Worm (Caenorhabditis elegans) whole organism, L4 larva: Measurements from ENCODE around the gene F59B2.12.
A peak's percentile ranks its signal among the peaks of the same experiment; 100 is the strongest.

Experiments used
- D1046.2 ChIP-seq: fragments of 200-800 bp; sonication (Bioruptor generic); IDR thresholded peaks from 2 replicates; pipeline ENCODE4 v1.3.6; 2022; ENCODE audit warnings: missing genetic modification characterization, missing compliant biosample characterization
- F26F4.8 ChIP-seq: fragments of 200-800 bp; sonication (Bioruptor generic); conservative IDR thresholded peaks from 2 replicates; pipeline ENCODE4 v1.3.6; 2022; ENCODE audit warnings: missing genetic modification characterization, missing compliant biosample characterization
- F44E2.7 ChIP-seq: fragments of 200-800 bp; sonication (Bioruptor generic); IDR thresholded peaks from 2 replicates; pipeline ENCODE4 v2.1.2; 2022; ENCODE audit warnings: missing genetic modification characterization, missing compliant biosample characterization
- F49E8.2 ChIP-seq: sonication (generic microtip); optimal IDR thresholded peaks from 2 replicates; lab custom pipeline; 2016; ENCODE audit warnings: missing compliant biosample characterization, mild to moderate bottlenecking, missing genetic modification characterization, borderline replicate concordance
- ZK337.2 ChIP-seq: fragments of 200-800 bp; sonication (Bioruptor generic); IDR thresholded peaks from 2 replicates; pipeline ENCODE4 v1.3.6; 2022; ENCODE audit warnings: missing genetic modification reagents, missing genetic modification characterization, missing compliant biosample characterization
- aha-1 ChIP-seq: fragments of 150-350 bp; peaks from one replicate; lab custom pipeline; 2014; ENCODE audit warnings: missing biosample characterization, missing genetic modification characterization
- aly-2 ChIP-seq: sonication (generic microtip); optimal IDR thresholded peaks from 2 replicates; lab custom pipeline; 2018; ENCODE audit warnings: missing biosample characterization, missing genetic modification characterization
- ceh-20 ChIP-seq: fragments of 200-800 bp; sonication (Bioruptor generic); IDR thresholded peaks from 2 replicates; pipeline ENCODE4 v1.3.6; 2022; ENCODE audit warnings: missing genetic modification reagents, missing genetic modification characterization, missing compliant biosample characterization
- ceh-28 ChIP-seq: fragments of 150-350 bp; optimal IDR thresholded peaks from 2 replicates; lab custom pipeline; 2014; ENCODE audit warnings: missing biosample characterization, missing genetic modification reagents, missing genetic modification characterization
- ceh-32 ChIP-seq: sonication (generic microtip); optimal IDR thresholded peaks from 2 replicates; lab custom pipeline; 2016; ENCODE audit warnings: mild to moderate bottlenecking, missing genetic modification characterization, missing compliant biosample characterization; ENCODE audit not compliant: poor library complexity
- ces-1 ChIP-seq: fragments of 150-350 bp; sonication (generic microtip); optimal IDR thresholded peaks from 4 replicates; lab custom pipeline; 2014; ENCODE audit warnings: missing biosample characterization, missing genetic modification reagents, missing genetic modification characterization
- daf-12 ChIP-seq: fragments of 150-350 bp; optimal IDR thresholded peaks from 2 replicates; lab custom pipeline; 2014; ENCODE audit warnings: missing biosample characterization, missing genetic modification reagents, missing genetic modification characterization
- daf-19 ChIP-seq: fragments of 200-800 bp; sonication (Bioruptor generic); conservative IDR thresholded peaks from 2 replicates; pipeline ENCODE4 v1.3.6; 2022; ENCODE audit warnings: missing genetic modification characterization, missing compliant biosample characterization
- daf-8 ChIP-seq: fragments of 200-800 bp; sonication (Bioruptor generic); IDR thresholded peaks from 2 replicates; pipeline ENCODE4 v1.3.6; 2022; ENCODE audit warnings: missing genetic modification characterization, missing compliant biosample characterization
- dmd-8 ChIP-seq: fragments of 200-800 bp; sonication (Bioruptor generic); IDR thresholded peaks from 2 replicates; pipeline ENCODE4 v1.3.6; 2022; ENCODE audit warnings: missing genetic modification characterization, missing compliant biosample characterization
- dpl-1 ChIP-seq: fragments of 150-350 bp; optimal IDR thresholded peaks from 2 replicates; lab custom pipeline; 2014; ENCODE audit warnings: missing biosample characterization, missing genetic modification reagents, missing genetic modification characterization
- egl-43 ChIP-seq: fragments of 200-800 bp; sonication (Bioruptor generic); IDR thresholded peaks from 2 replicates; pipeline ENCODE4 v1.3.6; 2022; ENCODE audit warnings: missing genetic modification reagents, missing genetic modification characterization, missing compliant biosample characterization
- fos-1 ChIP-seq: fragments of 150-350 bp; optimal IDR thresholded peaks from 2 replicates; lab custom pipeline; 2014; ENCODE audit warnings: missing biosample characterization, missing genetic modification characterization
- hif-1 ChIP-seq, 2 experiments: sonication (generic microtip); optimal IDR thresholded peaks; 2 replicates each; lab custom pipeline; 2016 to 2017; ENCODE audit warnings: missing compliant biosample characterization in 2 of 2, missing genetic modification characterization in 2 of 2, missing genetic modification reagents in 2 of 2, missing genotype in 2 of 2, mild to moderate bottlenecking in 1 of 2
- hlh-11 ChIP-seq: fragments of 200-800 bp; sonication (Bioruptor generic); optimal IDR thresholded peaks from 2 replicates; lab custom pipeline; 2018; ENCODE audit warnings: mild to moderate bottlenecking, missing genetic modification characterization, missing compliant biosample characterization
- hlh-30 ChIP-seq: sonication (generic microtip); optimal IDR thresholded peaks from 2 replicates; lab custom pipeline; 2017; ENCODE audit warnings: antibody characterized with exemption, mild to moderate bottlenecking, missing genetic modification characterization, missing compliant biosample characterization; ENCODE audit not compliant: insufficient read depth
- hmg-1.1 ChIP-seq: fragments of 200-800 bp; sonication (Bioruptor generic); IDR thresholded peaks from 2 replicates; pipeline ENCODE4 v1.3.6; 2022; ENCODE audit warnings: missing genetic modification reagents, missing genetic modification characterization, missing compliant biosample characterization
- lim-7 ChIP-seq: fragments of 200-800 bp; sonication (Bioruptor generic); IDR thresholded peaks from 2 replicates; pipeline ENCODE4 v1.3.6; 2022; ENCODE audit warnings: missing genetic modification characterization, missing compliant biosample characterization
- lin-13 ChIP-seq: fragments of 150-350 bp; optimal IDR thresholded peaks from 2 replicates; lab custom pipeline; 2014; ENCODE audit warnings: missing biosample characterization, missing genetic modification reagents, missing genetic modification characterization
- lin-38 ChIP-seq: fragments of 200-800 bp; sonication (Bioruptor generic); IDR thresholded peaks from 2 replicates; pipeline ENCODE4 v1.3.6; 2022; ENCODE audit warnings: missing genetic modification reagents, missing genetic modification characterization, missing compliant biosample characterization
- lin-39 ChIP-seq: fragments of 150-350 bp; optimal IDR thresholded peaks from 2 replicates; lab custom pipeline; 2014; ENCODE audit warnings: missing biosample characterization, missing genetic modification reagents, missing genetic modification characterization
- madf-5 ChIP-seq, 2 experiments: fragments of 200-800 bp; sonication (Bioruptor generic); IDR thresholded peaks; 2 replicates each; pipeline ENCODE4 v1.3.6; 2022; ENCODE audit warnings: missing compliant biosample characterization in 2 of 2, missing genetic modification characterization in 2 of 2
- mdl-1 ChIP-seq, 2 experiments: fragments of 150-350 bp in 1 of 2; sonication (generic microtip) in 1 of 2; optimal IDR thresholded peaks; 2 replicates each; lab custom pipeline; 2014 to 2017; ENCODE audit warnings: missing biosample characterization in 2 of 2, missing genetic modification characterization in 2 of 2
- mxl-2 ChIP-seq: fragments of 200-800 bp; sonication (Bioruptor generic); conservative IDR thresholded peaks from 2 replicates; pipeline ENCODE4 v1.3.6; 2022; ENCODE audit warnings: missing genetic modification reagents, missing genetic modification characterization, missing compliant biosample characterization
- nhr-102 ChIP-seq: sonication (generic microtip); optimal IDR thresholded peaks from 2 replicates; lab custom pipeline; 2016; ENCODE audit warnings: mild to moderate bottlenecking, missing genetic modification characterization, moderate library complexity, missing compliant biosample characterization
- nhr-11 ChIP-seq: fragments of 150-350 bp; optimal IDR thresholded peaks from 2 replicates; lab custom pipeline; 2014; ENCODE audit warnings: missing biosample characterization, missing genetic modification characterization
- nhr-237 ChIP-seq: sonication (generic microtip); optimal IDR thresholded peaks from 2 replicates; lab custom pipeline; 2017; ENCODE audit warnings: missing biosample characterization, missing genetic modification characterization
- nhr-25 ChIP-seq: sonication (generic microtip); optimal IDR thresholded peaks from 2 replicates; lab custom pipeline; 2017; ENCODE audit warnings: missing genetic modification characterization, mild to moderate bottlenecking, missing compliant biosample characterization, antibody characterized with exemption, moderate library complexity, borderline replicate concordance; ENCODE audit not compliant: insufficient read depth
- nhr-28 ChIP-seq: fragments of 150-350 bp; optimal IDR thresholded peaks from 2 replicates; lab custom pipeline; 2014; ENCODE audit warnings: missing biosample characterization, missing genetic modification characterization
- nhr-48 ChIP-seq: sonication (generic microtip); optimal IDR thresholded peaks from 2 replicates; lab custom pipeline; 2016; ENCODE audit warnings: mild to moderate bottlenecking, missing genetic modification characterization, missing compliant biosample characterization
- pha-4 ChIP-seq, 2 experiments: fragments of 150-350 bp in 1 of 2; fragments of 200-800 bp in 1 of 2; sonication (Bioruptor generic) in 1 of 2; IDR thresholded peaks in 1 of 2; optimal IDR thresholded peaks in 1 of 2; 2 replicates each; pipeline versions ENCODE4 v1.3.6 to Lab custom; 2014 to 2022; ENCODE audit warnings: missing genetic modification characterization in 2 of 2, missing genetic modification reagents in 2 of 2, missing biosample characterization in 1 of 2, missing compliant biosample characterization in 1 of 2
- rbr-2 ChIP-seq: sonication (generic microtip); optimal IDR thresholded peaks from 2 replicates; lab custom pipeline; 2016; ENCODE audit warnings: missing genotype, missing genetic modification characterization, missing compliant biosample characterization
- saeg-2 ChIP-seq: fragments of 200-800 bp; sonication (Bioruptor generic); IDR thresholded peaks from 2 replicates; pipeline ENCODE4 v1.3.6; 2022; ENCODE audit warnings: missing genetic modification reagents, missing genetic modification characterization, missing compliant biosample characterization
- snpc-1.2 ChIP-seq: fragments of 200-800 bp; sonication (Bioruptor generic); IDR thresholded peaks from 2 replicates; pipeline ENCODE4 v1.3.6; 2022; ENCODE audit warnings: missing genetic modification reagents, missing genetic modification characterization, missing compliant biosample characterization
- snpc-4 ChIP-seq: fragments of 150-350 bp; optimal IDR thresholded peaks from 2 replicates; lab custom pipeline; 2014; ENCODE audit warnings: missing biosample characterization, missing genetic modification characterization
- spr-1 ChIP-seq: sonication (generic microtip); optimal IDR thresholded peaks from 2 replicates; lab custom pipeline; 2016; ENCODE audit warnings: mild to moderate bottlenecking, missing genetic modification characterization, missing compliant biosample characterization
- tag-97 ChIP-seq: fragments of 200-800 bp; sonication (Bioruptor generic); IDR thresholded peaks from 2 replicates; pipeline ENCODE4 v1.3.6; 2022; ENCODE audit warnings: missing genetic modification characterization, missing compliant biosample characterization
- tra-1 ChIP-seq: fragments of 200-800 bp; sonication (Bioruptor generic); IDR thresholded peaks from 2 replicates; pipeline ENCODE4 v1.3.6; 2022; ENCODE audit warnings: missing genetic modification reagents, missing genetic modification characterization, missing compliant biosample characterization
- unc-39 ChIP-seq: sonication (generic microtip); optimal IDR thresholded peaks from 2 replicates; lab custom pipeline; 2017; ENCODE audit warnings: missing biosample characterization, missing genetic modification characterization
- vab-7 ChIP-seq: fragments of 200-800 bp; sonication (Bioruptor generic); IDR thresholded peaks from 2 replicates; pipeline ENCODE4 v1.3.6; 2022; ENCODE audit warnings: missing genetic modification reagents, missing genetic modification characterization, missing compliant biosample characterization
- zfp-2 ChIP-seq: sonication (generic microtip); optimal IDR thresholded peaks from 2 replicates; lab custom pipeline; 2016; ENCODE audit warnings: mild to moderate bottlenecking, missing genetic modification characterization, missing compliant biosample characterization
- zfp-3 ChIP-seq: fragments of 200-800 bp; sonication (Bioruptor generic); conservative IDR thresholded peaks from 2 replicates; pipeline ENCODE4 v1.3.6; 2022; ENCODE audit warnings: missing genetic modification reagents, missing genetic modification characterization, missing compliant biosample characterization
- zip-11 ChIP-seq: fragments of 200-800 bp; sonication (Bioruptor generic); IDR thresholded peaks from 2 replicates; pipeline ENCODE4 v1.3.6; 2022; ENCODE audit warnings: missing genetic modification characterization, missing compliant biosample characterization
- zip-2 ChIP-seq: fragments of 150-350 bp; optimal IDR thresholded peaks from 2 replicates; lab custom pipeline; 2014; ENCODE audit warnings: missing biosample characterization, missing genetic modification characterization
- ztf-7 ChIP-seq: fragments of 150-350 bp; optimal IDR thresholded peaks from 2 replicates; lab custom pipeline; 2014; ENCODE audit warnings: missing biosample characterization, missing genetic modification characterization

F59B2.12 gene

ce11 chrIII:9051119-9051597 is 33.8 kb downstream of the F59B2.12 start (continued):
- TF ChIP-seq F49E8.2 (tag; lab: Kevin White, UChicago) (no peak), F44E2.7 (GFP tag; lab: Robert Waterston, UW) (0 out of 2 replicates have a peak, but pooled peaks have one; percentile 14), unc-39 (tag; lab: Kevin White, UChicago) (no peak), nhr-237 (tag; lab: Kevin White, UChicago) (no peak), egl-43 (GFP tag; lab: Robert Waterston, UW) (peak; percentile 53; the same call in 1 of the 2 replicates), zfp-2 (tag; lab: Kevin White, UChicago) (no peak), vab-7 (GFP tag; lab: Robert Waterston, UW) (peak; percentile 59; the same call in 1 of the 2 replicates), daf-8 (GFP tag; lab: Robert Waterston, UW) (no peak), mxl-2 (GFP tag; lab: Robert Waterston, UW) (no peak), snpc-1.2 (peak; percentile 46; the same call in 1 of the 2 replicates), lin-39 (tag; lab: Kevin White, UChicago) (no peak), lim-7 (GFP tag; lab: Robert Waterston, UW) (peak; percentile 66; the same call in 1 of the 2 replicates), ZK337.2 (GFP tag; lab: Robert Waterston, UW) (no peak), nhr-28 (tag; lab: Kevin White, UChicago) (peak; percentile 74), D1046.2 (GFP tag; lab: Robert Waterston, UW) (0 out of 2 replicates have a peak, but pooled peaks have one; percentile 4), lin-38 (peak; percentile 68), saeg-2 (GFP tag; lab: Robert Waterston, UW) (0 out of 2 replicates have a peak, but pooled peaks have one; percentile 70), lin-13 (peak; percentile 76), ceh-32 (tag; lab: Kevin White, UChicago) (no peak), rbr-2 (tag; lab: Kevin White, UChicago) (peak; percentile 53), daf-12 (tag; lab: Kevin White, UChicago) (no peak), F26F4.8 (no peak), tra-1 (GFP tag; lab: Robert Waterston, UW) (peak; percentile 87), madf-5 (GFP tag; IDR thresholded peaks at IDR 0.05; lab: Robert Waterston, UW) (peak in 1 of 2 experiments; percentile 4; a peak in 1 of 4 replicates), snpc-4 (no peak), nhr-11 (tag; lab: Kevin White, UChicago) (no peak), tag-97 (GFP tag; lab: Robert Waterston, UW) (peak; percentile 43; the same call in 1 of the 2 replicates), ces-1 (GFP tag; lab: Kevin White, UChicago) (no peak), fos-1 (tag; lab: Kevin White, UChicago) (no peak), spr-1 (tag; lab: Kevin White, UChicago) (peak; percentile 27), hlh-11 (peak; percentile 85), ceh-20 (GFP tag; lab: Robert Waterston, UW) (peak; percentile 67; the same call in 1 of the 2 replicates), zfp-3 (GFP tag; lab: Robert Waterston, UW) (peak; percentile 98), nhr-25 (tag; lab: Kevin White, UChicago) (peak; percentile 10), zip-11 (no peak), mdl-1 (tag; optimal IDR thresholded peaks at IDR 0.05; lab: Kevin White, UChicago) (peak in 1 of 2 experiments; percentile 56), hlh-30 (peak; percentile 87), dmd-8 (GFP tag; lab: Robert Waterston, UW) (no peak), zip-2 (tag; lab: Kevin White, UChicago) (peak; percentile 74), pha-4 (GFP tag; IDR thresholded peaks at IDR 0.05; lab: Robert Waterston, UW) (peak; percentile 81), pha-4 (tag; optimal IDR thresholded peaks at IDR 0.05; lab: Kevin White, UChicago) (peak; percentile 82), ztf-7 (peak; percentile 65), aly-2 (tag; lab: Kevin White, UChicago) (no peak), dpl-1 (GFP tag; lab: Kevin White, UChicago) (peak; percentile 51), ceh-28 (tag; lab: Kevin White, UChicago) (peak; percentile 36), daf-19 (GFP tag; lab: Robert Waterston, UW) (peak; percentile 31; the same call in 1 of the 2 replicates), hmg-1.1 (peak; percentile 70), nhr-48 (tag; lab: Kevin White, UChicago) (no peak), hif-1 (tag; optimal IDR thresholded peaks at IDR 0.05; lab: Kevin White, UChicago) (peak in 1 of 2 experiments; percentile 37), aha-1 (tag; lab: Kevin White, UChicago) (peak; percentile 98), nhr-102 (tag; lab: Kevin White, UChicago) (peak; percentile 18)
